Fruit fly (Drosophila melanogaster): ENCODE results near the gene Elys.

Elys gene

DNA sequence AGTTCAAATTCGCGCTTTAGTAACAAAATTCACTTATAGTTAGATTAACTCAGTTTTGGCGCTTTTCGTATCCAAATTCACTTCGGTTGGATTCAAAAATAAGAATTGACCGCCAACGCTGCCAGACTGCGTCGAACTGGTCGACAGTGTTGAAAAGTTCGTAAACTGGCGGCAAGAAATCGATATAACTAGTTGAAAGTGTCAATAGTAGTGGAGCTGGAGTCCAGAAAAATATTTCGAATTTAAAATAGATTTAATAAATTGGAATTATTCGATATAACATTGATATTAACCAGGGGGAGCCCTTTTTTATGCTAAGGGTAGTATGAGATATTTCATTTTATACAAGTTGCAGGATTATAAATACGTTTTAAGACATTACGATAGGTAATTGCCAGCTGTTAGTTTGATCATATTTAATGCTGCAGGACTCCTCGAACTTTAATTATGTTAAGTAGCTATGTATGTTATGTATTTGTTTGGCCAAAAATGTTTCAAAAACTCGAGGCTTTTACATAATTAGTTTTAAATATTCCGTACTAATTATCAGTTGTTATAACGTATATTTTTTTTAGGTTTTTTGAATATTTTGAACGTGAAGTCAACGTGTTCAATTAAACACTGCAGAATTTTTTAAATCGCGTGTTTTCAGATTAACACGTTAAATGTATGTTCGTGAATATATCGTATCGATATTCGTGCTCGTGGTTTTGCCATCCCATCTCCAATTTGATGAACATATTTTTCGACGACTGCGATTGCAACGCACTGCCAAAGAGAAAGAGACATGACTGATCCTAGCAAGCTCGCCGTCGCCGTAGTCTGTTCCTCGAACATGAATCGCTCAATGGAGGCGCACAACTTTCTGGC is 12.0 kb downstream of the Elys start, which contains the start of the genes CG14223 and Ssu72 (continued):
- no peak for TF ChIP-seq B-H2 (GFP tag; optimal IDR thresholded peaks at IDR 0.05)
- peak; percentile 32; the same call in 1 of the 2 replicates for TF ChIP-seq vvl (GFP tag; IDR thresholded peaks at IDR 0.05)
- peak; percentile 87 for TF ChIP-seq Opbp (GFP tag; IDR thresholded peaks at IDR 0.05; ENCODE audit: partially characterized antibody)
- TF ChIP-seq zen2 (GFP tag; IDR thresholded peaks at IDR 0.05; ENCODE audit: partially characterized antibody), result peak; percentile 91
- TF ChIP-seq amos (GFP tag; IDR thresholded peaks at IDR 0.05; ENCODE audit: partially characterized antibody), result peak; percentile 87
- TF ChIP-seq CG2129 (GFP tag; IDR thresholded peaks at IDR 0.05; ENCODE audit: partially characterized antibody), result peak; percentile 71
- peak; percentile 33 for TF ChIP-seq Ets97D (GFP tag; optimal IDR thresholded peaks at IDR 0.05)
- TF ChIP-seq Scr (GFP tag; IDR thresholded peaks at IDR 0.05; ENCODE audit: partially characterized antibody), result peak; percentile 84
- peak; percentile 83 for TF ChIP-seq bbx (GFP tag; IDR thresholded peaks at IDR 0.05; ENCODE audit: partially characterized antibody)
- peak; percentile 74 for TF ChIP-seq MESR4 (GFP tag; optimal IDR thresholded peaks at IDR 0.05)
- peak; percentile 21 for TF ChIP-seq YL-1 (GFP tag; optimal IDR thresholded peaks at IDR 0.05)

DNA sequence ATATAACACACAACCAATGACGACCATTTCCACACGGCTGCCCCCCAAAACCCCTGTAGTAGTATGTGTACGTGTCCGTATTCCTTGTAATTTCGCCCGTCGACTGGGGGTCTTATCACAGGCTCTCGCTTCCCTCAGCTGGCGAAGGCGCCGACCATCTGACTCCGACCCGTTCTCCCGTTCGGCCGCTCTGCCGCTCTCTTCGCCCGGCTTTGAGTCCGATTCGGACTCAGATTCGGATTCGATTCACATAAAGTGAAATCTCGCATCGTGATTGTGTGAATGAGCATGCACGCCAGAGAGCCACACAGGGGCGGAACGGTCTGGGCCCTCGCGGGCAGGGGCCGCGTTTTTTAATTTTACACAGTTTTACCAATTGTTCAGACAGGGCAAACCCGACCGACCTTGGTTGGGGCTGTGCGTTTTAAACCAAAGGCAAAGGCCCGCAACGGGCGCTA is 13.6 kb downstream of the Elys start:
- no peak for TF ChIP-seq CrebB (tag; optimal IDR thresholded peaks at IDR 0.05)
- no peak for TF ChIP-seq Ravus (GFP tag; IDR thresholded peaks at IDR 0.05)
- TF ChIP-seq oc (tag; optimal IDR thresholded peaks at IDR 0.05), result no peak
- no peak for TF ChIP-seq scrt (GFP tag; optimal IDR thresholded peaks at IDR 0.05)
- TF ChIP-seq grau (tag; optimal IDR thresholded peaks at IDR 0.05), result peak; percentile 35
- TF ChIP-seq CG4424 (GFP tag; optimal IDR thresholded peaks at IDR 0.05), result no peak
- no peak for TF ChIP-seq CG18619 (GFP tag; optimal IDR thresholded peaks at IDR 0.05)
- TF ChIP-seq nom (GFP tag; optimal IDR thresholded peaks at IDR 0.05), result peak; percentile 24
- no peak for TF ChIP-seq Tbp (GFP tag; optimal IDR thresholded peaks at IDR 0.05)
- no peak for TF ChIP-seq CG17568 (GFP tag; optimal IDR thresholded peaks at IDR 0.05)
- TF ChIP-seq tgo (GFP tag; IDR thresholded peaks at IDR 0.05), result peak; percentile 64
- TF ChIP-seq sim (GFP tag; IDR thresholded peaks at IDR 0.05), result no peak
- TF ChIP-seq emc (GFP tag; optimal IDR thresholded peaks at IDR 0.05), result no peak
- TF ChIP-seq CG9817 (tag; optimal IDR thresholded peaks at IDR 0.05), result peak; percentile 25
- no peak for TF ChIP-seq usp (GFP tag; optimal IDR thresholded peaks at IDR 0.05)
- peak; percentile 41; the same call in 1 of the 2 replicates for TF ChIP-seq ttk (GFP tag; IDR thresholded peaks at IDR 0.05)
- no peak for TF ChIP-seq sr (GFP tag; IDR thresholded peaks at IDR 0.05)
- TF ChIP-seq cato (GFP tag; optimal IDR thresholded peaks at IDR 0.05; ENCODE audit: borderline replicate concordance), result no peak
- TF ChIP-seq lmd (GFP tag; IDR thresholded peaks at IDR 0.05), result peak; percentile 62
- TF ChIP-seq Mes4 (GFP tag; optimal IDR thresholded peaks at IDR 0.05), result no peak
- no peak for TF ChIP-seq Hmx (GFP tag; optimal IDR thresholded peaks at IDR 0.05)
- no peak for TF ChIP-seq CG17361 (GFP tag; IDR thresholded peaks at IDR 0.05)
- TF ChIP-seq slbo (GFP tag; IDR thresholded peaks at IDR 0.05), result peak; percentile 85
- no peak for TF ChIP-seq CG8388 (GFP tag; optimal IDR thresholded peaks at IDR 0.05)
- no peak for TF ChIP-seq unpg (GFP tag; optimal IDR thresholded peaks at IDR 0.05)
- peak; percentile 35; the same call in 1 of the 2 replicates for TF ChIP-seq CG14667 (GFP tag; IDR thresholded peaks at IDR 0.05)
- TF ChIP-seq Sox100B (GFP tag; optimal IDR thresholded peaks at IDR 0.05), result no peak
- TF ChIP-seq CG1233 (GFP tag; optimal IDR thresholded peaks at IDR 0.05), result no peak
- TF ChIP-seq NC2β (GFP tag; optimal IDR thresholded peaks at IDR 0.05), result peak; percentile 2
- TF ChIP-seq Pdp1 (GFP tag; optimal IDR thresholded peaks at IDR 0.05), result peak; percentile 27 to 43
- TF ChIP-seq ranshi (GFP tag; IDR thresholded peaks at IDR 0.05), result peak; percentile 63
- TF ChIP-seq Dbx (GFP tag; IDR thresholded peaks at IDR 0.05), result peak; percentile 64
- TF ChIP-seq Hr3 (GFP tag; optimal IDR thresholded peaks at IDR 0.05), result peak; percentile 9
- TF ChIP-seq nau (GFP tag; optimal IDR thresholded peaks at IDR 0.05), result no peak
- peak; percentile 40 for TF ChIP-seq CG2678 (tag; optimal IDR thresholded peaks at IDR 0.05)
- TF ChIP-seq CG7786 (GFP tag; optimal IDR thresholded peaks at IDR 0.05), result peak; percentile 53
- no peak for TF ChIP-seq Oaz (GFP tag; IDR thresholded peaks at IDR 0.05)

All from whole organism, embryonic.